Worm (Caenorhabditis elegans): Measurements from ENCODE around the gene F16G10.2.
A peak's percentile ranks its signal among the peaks of the same experiment; 100 is the strongest.

Gene F16G10.2

DNA sequence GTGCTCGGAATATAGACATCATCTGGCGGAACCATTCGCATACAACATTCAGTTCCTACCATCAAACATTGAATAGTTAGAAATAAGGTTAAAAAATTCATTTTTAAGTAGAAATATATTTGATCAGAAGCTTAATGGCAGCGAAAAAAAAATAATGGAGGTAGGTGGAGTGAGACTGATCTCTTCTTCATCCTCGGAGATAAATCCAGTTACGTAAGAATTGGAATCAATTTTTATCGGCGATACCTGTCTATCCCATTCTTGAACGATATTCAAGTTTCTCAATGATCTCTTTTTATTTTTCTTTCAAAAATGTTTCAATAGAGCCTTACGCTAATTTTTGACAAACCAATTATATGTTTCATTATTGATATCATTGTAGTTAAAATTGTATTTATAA, 10.4 kb downstream of the F16G10.2 start, which contains the start of gene F16G10.9:
TSS of gene F16G10.9 (minus strand) at position 101 of the 400 bp plus-strand sequence.
- TF ChIP-seq fkh-8 (tag; optimal IDR thresholded peaks at IDR 0.05) (no peak), nhr-76 (tag; optimal IDR thresholded peaks at IDR 0.05) (no peak), unc-130 (tag; optimal IDR thresholded peaks at IDR 0.05) (no peak), swsn-7 (tag; optimal IDR thresholded peaks at IDR 0.05) (no peak), nhr-11 (tag; optimal IDR thresholded peaks at IDR 0.05) (no peak), mab-9 (GFP tag; IDR thresholded peaks at IDR 0.05) (no peak), pqm-1 (tag; optimal IDR thresholded peaks at IDR 0.05) (no peak), elt-3 (tag; optimal IDR thresholded peaks at IDR 0.05) (no peak), ceh-82 (tag; optimal IDR thresholded peaks at IDR 0.05) (no peak), dpl-1 (GFP tag; optimal IDR thresholded peaks at IDR 0.05) (no peak), unc-98 (GFP tag; IDR thresholded peaks at IDR 0.05) (no peak), mef-2 (tag; optimal IDR thresholded peaks at IDR 0.05) (no peak)

ce11 chrII:2390884-2391283, 15.8 kb downstream of the F16G10.2 start, which contains the start of gene F16G10.10:
Gene F16G10.10 (minus strand): TSS chrII:2390984.
- TF ChIP-seq egl-13 (tag; optimal IDR thresholded peaks at IDR 0.05) (no peak), tbx-2 (tag; optimal IDR thresholded peaks at IDR 0.05) (no peak), lin-14 (GFP tag; optimal IDR thresholded peaks at IDR 0.05) (no peak)

ce11 chrII:2393821-2394220, 18.7 kb downstream of the F16G10.2 start, which contains the start of gene F16G10.11:
Gene F16G10.11 (minus strand): TSS chrII:2393921.
- TF ChIP-seq ces-1 (GFP tag; optimal IDR thresholded peaks at IDR 0.05), result no peak
- TF ChIP-seq sox-4 (tag; optimal IDR thresholded peaks at IDR 0.05), result no peak
- no peak for TF ChIP-seq swsn-7 (tag; optimal IDR thresholded peaks at IDR 0.05)
- TF ChIP-seq nhr-237 (tag; optimal IDR thresholded peaks at IDR 0.05), result no peak
- TF ChIP-seq nhr-85 (tag), result no peak
- TF ChIP-seq egl-13 (tag; optimal IDR thresholded peaks at IDR 0.05), result no peak
- TF ChIP-seq ceh-90 (tag; optimal IDR thresholded peaks at IDR 0.05), result no peak
- no peak for TF ChIP-seq vab-15 (tag; optimal IDR thresholded peaks at IDR 0.05)
- TF ChIP-seq ceh-8 (GFP tag; optimal IDR thresholded peaks at IDR 0.05), result no peak
- no peak for TF ChIP-seq sptf-1 (tag; optimal IDR thresholded peaks at IDR 0.05)
- no peak for TF ChIP-seq unc-86 (tag; optimal IDR thresholded peaks at IDR 0.05)

DNA sequence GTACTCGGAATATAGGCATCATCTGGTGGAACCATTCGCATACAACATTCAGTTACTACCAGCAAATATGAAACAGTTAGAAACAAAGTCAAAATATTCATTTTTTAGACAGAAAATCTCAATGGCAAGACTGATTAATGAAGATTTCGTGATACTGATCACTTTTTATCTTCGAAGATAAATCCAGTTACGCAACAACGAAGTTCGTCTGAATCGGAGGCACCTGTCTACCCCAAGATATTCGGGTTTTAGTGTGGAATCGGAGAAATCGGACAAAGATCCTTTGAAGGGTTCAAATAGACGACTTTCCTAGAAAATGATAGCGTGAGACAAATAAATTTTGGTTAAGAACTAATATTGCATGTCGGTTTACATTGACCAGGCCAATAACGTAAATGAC, 20.8 kb downstream of the F16G10.2 start, which contains the start of gene F16G10.13:
TSS of gene F16G10.13 (minus strand) at position 101 of the 400 bp plus-strand sequence.
- no peak for TF ChIP-seq ceh-88 (GFP tag; IDR thresholded peaks at IDR 0.05)
- TF ChIP-seq isw-1 (GFP tag; IDR thresholded peaks at IDR 0.05), result no peak
- no peak for TF ChIP-seq fkh-10 (GFP tag; optimal IDR thresholded peaks at IDR 0.05)
- TF ChIP-seq efl-1 (optimal IDR thresholded peaks at IDR 0.05), result no peak
- TF ChIP-seq efl-1 (GFP tag; optimal IDR thresholded peaks at IDR 0.05 in 1 of 2), result no peak
- no peak for TF ChIP-seq nhr-11 (tag; optimal IDR thresholded peaks at IDR 0.05)
- no peak for TF ChIP-seq hlh-4 (tag; optimal IDR thresholded peaks at IDR 0.05)
- TF ChIP-seq ceh-82 (tag; optimal IDR thresholded peaks at IDR 0.05), result no peak
- no peak for TF ChIP-seq swsn-7 (tag; optimal IDR thresholded peaks at IDR 0.05)
- TF ChIP-seq snu-23 (GFP tag; optimal IDR thresholded peaks at IDR 0.05), result no peak
- no peak for TF ChIP-seq rnt-1 (tag; optimal IDR thresholded peaks at IDR 0.05)

DNA sequence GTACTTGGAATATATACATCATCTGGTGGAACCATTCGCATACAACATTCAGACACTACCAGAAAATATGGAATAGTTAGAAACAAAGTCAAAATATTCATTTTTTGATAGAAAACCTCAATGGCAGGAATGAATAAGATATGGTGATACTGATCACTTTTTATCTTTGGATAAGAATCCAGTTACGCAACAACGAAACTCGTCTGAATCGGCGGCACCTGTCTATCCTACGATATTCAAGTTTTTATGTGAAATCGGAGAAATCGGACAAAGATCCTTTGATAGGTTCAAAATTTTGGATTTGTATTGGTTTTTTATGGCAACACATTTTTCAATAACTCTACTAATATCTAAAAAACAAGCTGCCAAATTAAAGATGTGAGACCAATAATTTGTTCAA, 23.8 kb downstream of the F16G10.2 start, which contains the start of gene F16G10.14:
TSS of gene F16G10.14 (minus strand) at position 101 of the 400 bp plus-strand sequence.
- TF ChIP-seq sup-37 (GFP tag; optimal IDR thresholded peaks at IDR 0.05), result no peak

DNA sequence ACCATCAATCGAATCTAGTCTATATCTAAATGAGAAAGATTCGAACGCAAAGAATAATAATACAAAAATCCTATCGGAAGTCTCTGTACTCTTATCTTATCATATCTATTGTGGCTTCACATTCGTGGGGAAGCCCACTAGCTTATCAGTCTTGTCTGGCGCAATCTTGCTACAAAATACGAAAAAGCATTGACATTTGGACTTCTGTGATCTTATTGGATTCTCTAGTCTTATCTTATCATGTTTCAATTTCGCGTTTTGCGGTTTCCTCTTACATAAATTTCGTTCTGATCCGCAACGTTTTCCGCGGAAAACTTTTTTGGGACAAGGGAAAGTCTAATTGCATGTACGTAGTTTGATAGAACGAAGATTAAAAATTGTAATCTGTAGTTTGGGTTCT, 24.7 kb downstream of the F16G10.2 start:
- TF ChIP-seq blmp-1 (tag; optimal IDR thresholded peaks at IDR 0.05) (peak; percentile 92), ceh-90 (tag; optimal IDR thresholded peaks at IDR 0.05) (no peak), elt-3 (tag; optimal IDR thresholded peaks at IDR 0.05) (peak; percentile 89 to 97 (median 91))

Measured in whole organism, L1 larva.